Worm (Caenorhabditis elegans): Measurements from ENCODE around the gene T27A1.3.
"Not testable (repeated sequence)": the region's sequence is repeated elsewhere in the genome, so short reads cannot be mapped to it uniquely, and the experiment has no call there.

T27A1.3 gene

ce11 chrII:535226-535625 lies at the start of gene T27A1.3:
Gene T27A1.3, plus strand, starts transcription at chrII:535526.
- TF ChIP-seq unc-62 (GFP tag; optimal IDR thresholded peaks at IDR 0.05) = not testable (repeated sequence)

- no peak for TF ChIP-seq unc-62 (GFP tag; optimal IDR thresholded peaks at IDR 0.05)
Observed at ce11 chrII:495124-495523, 40.2 kb upstream of the T27A1.3 start, which contains the start of gene sms-5. Gene sms-5, plus strand, starts transcription at chrII:495424.

DNA sequence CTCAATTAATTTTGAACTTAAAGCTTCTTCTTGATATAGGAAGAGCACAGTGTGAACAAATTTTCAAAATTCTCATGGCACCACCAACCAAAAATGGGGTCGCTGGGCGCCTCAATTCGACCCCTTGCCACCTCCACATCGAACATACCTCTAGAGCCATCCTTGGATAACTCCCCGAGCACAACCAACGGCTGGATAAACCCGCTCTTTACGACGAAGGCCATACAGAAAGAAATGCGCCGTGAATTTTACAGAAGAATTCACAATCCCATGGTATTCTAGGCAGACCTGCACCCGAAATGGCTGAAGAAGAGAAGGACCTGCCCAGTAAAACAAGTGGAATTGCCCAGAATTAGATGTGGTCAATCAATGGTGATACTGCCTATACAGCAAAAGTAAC lies 32.7 kb upstream of the T27A1.3 start:
- TF ChIP-seq unc-62 (GFP tag; optimal IDR thresholded peaks at IDR 0.05) = no peak

DNA sequence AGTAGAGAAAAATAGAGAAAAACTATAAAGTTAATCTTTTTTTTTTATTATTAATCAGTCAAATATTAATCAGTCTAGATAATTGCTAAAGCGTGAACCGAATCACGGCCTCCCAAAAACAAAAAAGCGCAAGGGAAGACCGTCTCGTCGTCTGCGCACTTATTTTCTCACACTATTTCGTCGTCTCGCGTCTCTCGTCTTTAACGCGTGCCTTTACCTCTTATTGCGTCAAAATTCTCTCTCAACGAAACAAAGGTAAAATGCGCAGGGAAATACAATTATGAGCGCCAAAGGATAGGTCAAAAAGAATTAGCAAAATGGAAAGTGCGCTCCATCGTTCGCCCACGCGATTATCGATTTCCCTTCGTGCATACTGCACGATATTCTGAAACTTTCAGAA lies 29.3 kb upstream of the T27A1.3 start:
- no peak for TF ChIP-seq unc-62 (GFP tag; optimal IDR thresholded peaks at IDR 0.05)

DNA sequence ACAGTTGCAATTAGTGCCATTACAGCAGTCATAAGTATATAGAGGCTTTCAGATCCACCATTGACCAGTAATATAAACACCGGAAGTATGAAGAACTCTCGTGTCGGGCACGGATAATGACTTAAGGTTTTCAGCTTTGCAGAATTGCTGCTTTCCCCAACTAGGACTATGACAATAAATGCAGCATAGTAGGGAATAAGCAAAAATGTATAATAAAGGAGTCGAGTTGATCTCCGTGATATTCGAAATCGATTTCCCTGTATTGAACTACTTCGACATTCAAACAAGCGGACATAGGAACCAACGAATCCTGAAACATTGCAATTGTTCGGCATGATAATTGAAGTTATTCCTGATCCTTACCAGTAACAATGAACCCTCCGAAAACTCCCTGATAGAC lies 26.7 kb upstream of the T27A1.3 start:
- TF ChIP-seq unc-62 (GFP tag; optimal IDR thresholded peaks at IDR 0.05) = no peak

DNA sequence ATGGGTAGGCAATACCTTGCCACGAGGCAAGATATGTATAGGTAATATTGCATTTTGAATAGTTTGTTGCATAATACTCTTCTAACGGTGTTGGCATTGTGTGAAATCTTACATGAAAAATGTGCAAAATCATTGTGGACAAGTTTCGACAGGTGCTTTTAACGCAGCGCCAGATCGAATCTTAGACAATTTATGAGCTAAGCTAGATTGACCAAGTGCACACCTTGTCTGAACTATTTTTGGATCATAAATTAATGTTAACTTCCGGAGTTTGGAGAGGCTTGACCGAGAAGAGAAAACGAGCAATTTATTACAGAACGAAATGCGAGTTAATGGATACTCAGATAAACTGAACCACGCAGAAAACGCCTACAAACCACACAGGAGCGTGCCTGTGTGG lies 26.1 kb upstream of the T27A1.3 start, which contains the start of gene srh-105:
Gene srh-105 (minus strand): TSS at position 101 of the 400 bp plus-strand sequence.
- no peak for TF ChIP-seq unc-62 (GFP tag; optimal IDR thresholded peaks at IDR 0.05)

DNA sequence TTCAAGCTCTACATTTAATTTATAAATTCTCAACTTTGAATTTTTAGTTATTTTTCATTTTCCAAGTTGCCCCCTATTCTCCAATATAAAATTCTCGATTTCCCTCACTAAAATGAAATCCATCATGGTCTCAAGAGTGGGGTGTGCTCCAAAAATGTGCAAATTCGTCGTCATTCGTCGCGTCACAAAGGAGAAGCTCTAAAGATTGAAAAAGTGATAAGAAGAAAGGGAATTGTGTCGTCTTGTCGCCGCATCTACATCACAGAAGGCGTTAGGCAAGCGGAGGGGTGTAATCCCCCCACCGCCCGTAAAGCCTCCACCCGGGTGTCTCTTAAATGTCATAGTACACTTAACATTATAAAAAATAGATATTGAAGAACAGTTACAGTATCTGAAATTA lies 23.4 kb upstream of the T27A1.3 start:
- TF ChIP-seq unc-62 (GFP tag; optimal IDR thresholded peaks at IDR 0.05) = no peak

DNA sequence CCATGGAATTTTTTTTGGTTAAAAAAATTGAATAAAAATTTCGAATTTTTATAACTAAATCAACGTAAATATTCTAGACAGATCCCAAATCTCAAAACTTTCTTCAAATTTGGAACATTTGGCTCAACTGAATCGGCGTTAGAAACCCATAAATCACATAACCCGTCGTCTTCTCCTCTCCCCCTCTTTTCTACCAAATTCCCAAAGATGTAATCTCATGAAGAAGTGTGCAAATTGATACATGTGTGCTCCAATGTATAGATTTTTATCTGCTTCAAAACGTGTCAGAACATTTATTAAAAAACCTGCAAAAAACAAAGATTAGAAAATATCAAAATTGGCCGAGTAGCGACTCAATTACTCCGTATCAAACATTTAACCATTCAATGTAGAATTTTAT lies 22.7 kb upstream of the T27A1.3 start:
- TF ChIP-seq unc-62 (GFP tag; optimal IDR thresholded peaks at IDR 0.05) = no peak

DNA sequence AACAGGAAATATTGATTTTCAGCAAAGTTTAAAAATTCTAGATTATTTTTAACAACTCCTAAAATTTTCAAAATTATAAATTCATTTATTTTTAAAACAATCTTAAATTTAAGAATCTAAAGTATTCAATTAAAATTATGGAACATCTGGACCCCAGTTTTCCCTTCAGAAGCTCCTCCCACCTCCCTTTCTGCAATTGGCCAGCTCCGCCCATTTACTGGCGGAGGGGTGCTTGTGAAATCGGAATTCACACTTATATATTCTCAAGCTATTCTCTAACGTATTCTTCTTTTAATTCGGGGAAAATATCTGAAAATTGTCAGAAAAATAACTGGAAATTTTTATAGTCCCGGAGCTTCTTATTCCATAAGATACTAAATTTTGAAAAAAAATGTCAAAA lies 19.6 kb upstream of the T27A1.3 start, which contains the start of gene mab-9:
Gene mab-9 (plus strand): TSS at position 260 of the 400 bp plus-strand sequence.
- no peak for TF ChIP-seq unc-62 (GFP tag; optimal IDR thresholded peaks at IDR 0.05)

ce11 chrII:521720-522119 lies 13.6 kb upstream of the T27A1.3 start:
- no peak for TF ChIP-seq unc-62 (GFP tag; optimal IDR thresholded peaks at IDR 0.05)

DNA sequence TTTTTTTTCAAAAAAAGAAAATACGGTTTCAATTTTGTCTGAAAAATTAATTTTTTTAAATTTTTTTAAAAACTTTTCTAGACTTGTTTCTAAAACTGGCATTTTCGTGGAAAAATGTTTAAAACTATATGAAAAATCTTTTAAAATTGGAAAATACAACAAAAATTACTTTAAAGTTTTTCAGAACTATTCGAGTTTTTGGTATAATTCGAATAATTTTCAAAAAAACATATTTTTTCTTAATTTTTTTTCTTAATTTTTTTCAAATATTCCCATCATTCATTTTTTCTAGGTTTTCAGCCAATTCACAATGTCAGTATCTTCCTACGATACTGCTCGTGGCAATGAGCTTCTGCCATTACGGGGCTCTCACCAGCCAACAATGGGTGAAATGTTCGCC lies 13.0 kb upstream of the T27A1.3 start, which contains the start of gene slc-36.2:
Gene slc-36.2 (plus strand): TSS at position 301 of the 400 bp plus-strand sequence.
- no peak for TF ChIP-seq unc-62 (GFP tag; optimal IDR thresholded peaks at IDR 0.05)

ce11 chrII:526375-526774 lies 9.0 kb upstream of the T27A1.3 start, which contains the start of gene lgc-34:
Gene lgc-34, plus strand, starts transcription at chrII:526574.
- no peak for TF ChIP-seq unc-62 (GFP tag; optimal IDR thresholded peaks at IDR 0.05)

- no peak for TF ChIP-seq unc-62 (GFP tag; optimal IDR thresholded peaks at IDR 0.05)
Observed at ce11 chrII:536775-537174, 1.4 kb downstream of the T27A1.3 start, which contains the start of gene T27A1.2. Gene T27A1.2, minus strand, starts transcription at chrII:536875.

ce11 chrII:542416-542815 lies 7.1 kb downstream of the T27A1.3 start:
- TF ChIP-seq unc-62 (GFP tag; optimal IDR thresholded peaks at IDR 0.05) = no peak

ce11 chrII:546405-546804 lies 11.1 kb downstream of the T27A1.3 start, which contains the start of gene mlt-10:
Gene mlt-10, plus strand, starts transcription at chrII:546705.
- TF ChIP-seq unc-62 (GFP tag; optimal IDR thresholded peaks at IDR 0.05) = no peak

ce11 chrII:549501-549900 lies 14.2 kb downstream of the T27A1.3 start:
- TF ChIP-seq unc-62 (GFP tag; optimal IDR thresholded peaks at IDR 0.05) = no peak

- TF ChIP-seq unc-62 (GFP tag; optimal IDR thresholded peaks at IDR 0.05) = no peak
Observed at ce11 chrII:551245-551904, 16.0 kb downstream of the T27A1.3 start, which contains the start of gene lips-7. Gene lips-7, plus strand, starts transcription at chrII:551854.

All from whole organism, dauer.